Worm (Caenorhabditis elegans) whole organism, midembryonic: Measurements from ENCODE around the gene elo-6.

Source experiments
- flt-1 ChIP-seq: fragments of 200-800 bp; sonication (Bioruptor generic); IDR thresholded peaks from 2 replicates; pipeline ENCODE4 v1.3.6; 2022; ENCODE audit warnings: missing genetic modification characterization, missing compliant biosample characterization
- ztf-29 ChIP-seq: fragments of 200-800 bp; sonication (Bioruptor generic); IDR thresholded peaks from 2 replicates; pipeline ENCODE4 v1.3.6; 2022; ENCODE audit warnings: missing genetic modification reagents, missing genetic modification characterization, missing compliant biosample characterization

ce11 chrIV:5368860-5369259, 19.5 kb downstream of the elo-6 start:
- TF ChIP-seq flt-1, result no peak
- TF ChIP-seq ztf-29 (GFP tag; lab: Robert Waterston, UW), result no peak
